Worm (Caenorhabditis elegans) whole organism, L3 larva: ENCODE data around the gene F21G4.5.

ENCODE experiments used
- R02D3.7 ChIP-seq: fragments of 150-350 bp; optimal IDR thresholded peaks from 2 replicates; lab custom pipeline; 2014; ENCODE audit warnings: missing biosample characterization, missing genetic modification characterization
- aly-2 ChIP-seq: fragments of 150-350 bp; optimal IDR thresholded peaks from 2 replicates; lab custom pipeline; 2014; ENCODE audit warnings: missing biosample characterization, missing genetic modification characterization
- ama-1 ChIP-seq: fragments of 150-350 bp; optimal IDR thresholded peaks from 2 replicates; lab custom pipeline; 2018
- ceh-28 ChIP-seq: fragments of 150-350 bp; optimal IDR thresholded peaks from 2 replicates; lab custom pipeline; 2014; ENCODE audit warnings: missing biosample characterization, missing genetic modification reagents, missing genetic modification characterization
- ceh-82 ChIP-seq: fragments of 150-350 bp; optimal IDR thresholded peaks from 2 replicates; lab custom pipeline; 2014; ENCODE audit warnings: missing biosample characterization, missing genetic modification characterization
- ceh-9 ChIP-seq: sonication (generic microtip); optimal IDR thresholded peaks from 2 replicates; lab custom pipeline; 2018; ENCODE audit warnings: missing biosample characterization, missing genetic modification characterization
- daf-12 ChIP-seq: fragments of 150-350 bp; optimal IDR thresholded peaks from 2 replicates; lab custom pipeline; 2014; ENCODE audit warnings: missing biosample characterization, missing genetic modification reagents, missing genetic modification characterization
- egl-5 ChIP-seq: fragments of 150-350 bp; optimal IDR thresholded peaks from 2 replicates; lab custom pipeline; 2017; ENCODE audit warnings: missing biosample characterization, missing genetic modification reagents, missing genetic modification characterization, inconsistent platforms
- elt-2 ChIP-seq: sonication (generic microtip); optimal IDR thresholded peaks from 2 replicates; lab custom pipeline; 2016; ENCODE audit warnings: missing genetic modification reagents, mild to moderate bottlenecking, missing genetic modification characterization, missing compliant biosample characterization
- elt-3 ChIP-seq, 3 experiments: fragments of 150-350 bp in 1 of 3; sonication (generic microtip) in 2 of 3; optimal IDR thresholded peaks; 2 replicates in 2 of 3; 4 replicates in 1 of 3; lab custom pipeline; 2014 to 2017; ENCODE audit warnings: missing biosample characterization in 3 of 3, missing genetic modification characterization in 3 of 3
- fos-1 ChIP-seq: fragments of 150-350 bp; optimal IDR thresholded peaks from 2 replicates; lab custom pipeline; 2014; ENCODE audit warnings: missing biosample characterization, missing genetic modification characterization
- hmg-11 ChIP-seq: sonication (generic microtip); optimal IDR thresholded peaks from 2 replicates; lab custom pipeline; 2016; ENCODE audit warnings: missing genetic modification characterization, missing compliant biosample characterization
- lin-15B ChIP-seq: fragments of 150-350 bp; optimal IDR thresholded peaks from 2 replicates; lab custom pipeline; 2014; ENCODE audit warnings: missing biosample characterization, missing genetic modification characterization
- lsy-12 ChIP-seq: sonication (generic microtip); optimal IDR thresholded peaks from 2 replicates; lab custom pipeline; 2016; ENCODE audit warnings: mild to moderate bottlenecking, missing genetic modification characterization, missing compliant biosample characterization
- mdl-1 ChIP-seq: fragments of 150-350 bp; optimal IDR thresholded peaks from 2 replicates; lab custom pipeline; 2014; ENCODE audit warnings: missing biosample characterization, missing genetic modification characterization
- mml-1 ChIP-seq: fragments of 150-350 bp; sonication (generic microtip); optimal IDR thresholded peaks from 3 replicates; lab custom pipeline; 2014; ENCODE audit warnings: missing biosample characterization, missing genetic modification characterization
- nfya-1 ChIP-seq: sonication (generic microtip); optimal IDR thresholded peaks from 2 replicates; lab custom pipeline; 2017; ENCODE audit warnings: missing genetic modification characterization, mild to moderate bottlenecking, missing compliant biosample characterization, antibody characterized with exemption, moderate library complexity; ENCODE audit not compliant: insufficient read depth
- nhr-11 ChIP-seq: fragments of 150-350 bp; optimal IDR thresholded peaks from 2 replicates; lab custom pipeline; 2014; ENCODE audit warnings: missing biosample characterization, missing genetic modification characterization
- nhr-12 ChIP-seq: fragments of 150-350 bp; optimal IDR thresholded peaks from 2 replicates; lab custom pipeline; 2014; ENCODE audit warnings: missing biosample characterization, missing genetic modification characterization
- nhr-25 ChIP-seq: sonication (generic microtip); optimal IDR thresholded peaks from 2 replicates; lab custom pipeline; 2017; ENCODE audit warnings: missing biosample characterization, missing genetic modification characterization
- nhr-28 ChIP-seq: fragments of 150-350 bp; optimal IDR thresholded peaks from 2 replicates; lab custom pipeline; 2014; ENCODE audit warnings: missing biosample characterization, missing genetic modification characterization
- nhr-43 ChIP-seq: sonication (generic microtip); optimal IDR thresholded peaks from 2 replicates; lab custom pipeline; 2016; ENCODE audit warnings: mild to moderate bottlenecking, missing genetic modification characterization, missing compliant biosample characterization; ENCODE audit not compliant: poor library complexity, severe bottlenecking
- nhr-76 ChIP-seq: fragments of 150-350 bp; sonication (generic microtip); optimal IDR thresholded peaks from 5 replicates; lab custom pipeline; 2014; ENCODE audit warnings: missing biosample characterization, missing genetic modification characterization
- pha-4 ChIP-seq: fragments of 150-350 bp; optimal IDR thresholded peaks from 2 replicates; lab custom pipeline; 2014; ENCODE audit warnings: missing biosample characterization, missing genetic modification reagents, missing genetic modification characterization
- pqm-1 ChIP-seq: fragments of 150-350 bp; optimal IDR thresholded peaks from 2 replicates; lab custom pipeline; 2017; ENCODE audit warnings: missing biosample characterization, missing genetic modification characterization, inconsistent platforms
- skn-1 ChIP-seq: fragments of 150-350 bp; optimal IDR thresholded peaks from 2 replicates; lab custom pipeline; 2014; ENCODE audit warnings: missing biosample characterization, missing genetic modification characterization
- unc-39 ChIP-seq: sonication (generic microtip); optimal IDR thresholded peaks from 4 replicates; lab custom pipeline; 2017; ENCODE audit warnings: missing biosample characterization, missing genetic modification characterization
- unc-62 ChIP-seq: fragments of 150-350 bp; sonication (generic microtip); optimal IDR thresholded peaks from 4 replicates; lab custom pipeline; 2014; ENCODE audit warnings: missing biosample characterization, missing genetic modification reagents, missing genetic modification characterization
- ztf-11 ChIP-seq: fragments of 150-350 bp; optimal IDR thresholded peaks from 2 replicates; lab custom pipeline; 2014; ENCODE audit warnings: missing biosample characterization, missing genetic modification characterization
- ztf-4 ChIP-seq: fragments of 150-350 bp; optimal IDR thresholded peaks from 2 replicates; lab custom pipeline; 2014; ENCODE audit warnings: missing biosample characterization, missing genetic modification characterization

Gene F21G4.5

ce11 chrX:9862916-9863624 is 42.9 kb upstream of the F21G4.5 start, which contains the start of the genes gst-36 and R07B1.5:
Gene gst-36, minus strand, starts transcription at chrX:9862960.
Gene R07B1.5, plus strand, starts transcription at chrX:9863580.
- TF ChIP-seq ztf-11 (tag; lab: Kevin White, UChicago), result no peak
- TF ChIP-seq pqm-1 (tag; lab: Kevin White, UChicago), result peak; percentile 47
- TF ChIP-seq fos-1 (tag; lab: Kevin White, UChicago), result peak; percentile 0
- peak; percentile 47 for TF ChIP-seq pha-4 (tag; lab: Kevin White, UChicago)
- TF ChIP-seq elt-2, result peak; percentile 80
- TF ChIP-seq ceh-28, result no peak

- TF ChIP-seq R02D3.7 (tag; lab: Kevin White, UChicago) (no peak), elt-3 (tag; optimal IDR thresholded peaks at IDR 0.05; lab: Kevin White, UChicago) (no peak), nhr-43 (tag; lab: Kevin White, UChicago) (no peak), nhr-11 (tag; lab: Kevin White, UChicago) (no peak), nfya-1 (tag; lab: Kevin White, UChicago) (no peak), ama-1 (lab: Kevin White, UChicago) (no peak), nhr-76 (tag; lab: Kevin White, UChicago) (no peak), ceh-9 (tag; lab: Kevin White, UChicago) (no peak), mdl-1 (no peak), mml-1 (tag; lab: Kevin White, UChicago) (no peak), lsy-12 (tag; lab: Kevin White, UChicago) (no peak), elt-2 (no peak), nhr-25 (tag; lab: Kevin White, UChicago) (no peak), fos-1 (tag; lab: Kevin White, UChicago) (no peak)
Observed at ce11 chrX:9866355-9866754, 39.6 kb upstream of the F21G4.5 start, which contains the start of gene R07B1.6. Gene R07B1.6, plus strand, starts transcription at chrX:9866655.

ce11 chrX:9868820-9869219 is 37.1 kb upstream of the F21G4.5 start, which contains the start of gene R07B1.7:
Gene R07B1.7, plus strand, starts transcription at chrX:9869120.
- TF ChIP-seq mml-1 (tag; lab: Kevin White, UChicago) (no peak), egl-5 (tag; lab: Kevin White, UChicago) (no peak), nhr-12 (tag; lab: Kevin White, UChicago) (no peak), unc-62 (GFP tag; lab: Kevin White, UChicago) (no peak), fos-1 (tag; lab: Kevin White, UChicago) (no peak), pqm-1 (tag; lab: Kevin White, UChicago) (no peak)

- TF ChIP-seq pha-4 (tag; lab: Kevin White, UChicago), result no peak
- TF ChIP-seq nhr-28 (tag; lab: Kevin White, UChicago), result no peak
- no peak for TF ChIP-seq lin-15B (tag; lab: Kevin White, UChicago)
- TF ChIP-seq ceh-9 (tag; lab: Kevin White, UChicago), result no peak
- no peak for TF ChIP-seq nhr-25 (tag; lab: Kevin White, UChicago)
- TF ChIP-seq ztf-4 (tag; lab: Kevin White, UChicago), result no peak
- no peak for TF ChIP-seq daf-12 (tag; lab: Kevin White, UChicago)
- TF ChIP-seq nfya-1 (tag; lab: Kevin White, UChicago), result no peak
- TF ChIP-seq fos-1 (tag; lab: Kevin White, UChicago), result no peak
- no peak for TF ChIP-seq hmg-11 (tag; lab: Kevin White, UChicago)
- no peak for TF ChIP-seq ceh-82 (tag; lab: Kevin White, UChicago)
- no peak for TF ChIP-seq nhr-43 (tag; lab: Kevin White, UChicago)
- TF ChIP-seq unc-39 (tag; lab: Kevin White, UChicago), result no peak
Observed at ce11 chrX:9869522-9869921, 36.4 kb upstream of the F21G4.5 start, which contains the start of gene R07B1.13. Gene R07B1.13, plus strand, starts transcription at chrX:9869822.

- TF ChIP-seq mdl-1, result no peak
Observed at ce11 chrX:9872554-9872953, 33.4 kb upstream of the F21G4.5 start, which contains the start of gene R07B1.8. Gene R07B1.8, minus strand, starts transcription at chrX:9872654.

ce11 chrX:9877117-9877516 is 28.8 kb upstream of the F21G4.5 start, which contains the start of gene R07B1.9:
Gene R07B1.9, plus strand, starts transcription at chrX:9877417.
- TF ChIP-seq skn-1 (tag; lab: Kevin White, UChicago), result no peak
- TF ChIP-seq aly-2 (tag; lab: Kevin White, UChicago), result no peak
- TF ChIP-seq ztf-4 (tag; lab: Kevin White, UChicago), result no peak
- TF ChIP-seq nhr-25 (tag; lab: Kevin White, UChicago), result no peak
- TF ChIP-seq nhr-12 (tag; lab: Kevin White, UChicago), result no peak
- no peak for TF ChIP-seq nhr-76 (tag; lab: Kevin White, UChicago)
- TF ChIP-seq mml-1 (tag; lab: Kevin White, UChicago), result no peak
- no peak for TF ChIP-seq ztf-11 (tag; lab: Kevin White, UChicago)
- no peak for TF ChIP-seq lsy-12 (tag; lab: Kevin White, UChicago)
